Worm (Caenorhabditis elegans) whole organism, L2 larva: Measurements from ENCODE around the gene B0496.1.
A peak's percentile ranks its signal among the peaks of the same experiment; 100 is the strongest.

ENCODE experiments used
- C34F6.9 ChIP-seq: fragments of 150-350 bp; optimal IDR thresholded peaks from 2 replicates; lab custom pipeline; 2014; ENCODE audit warnings: missing biosample characterization, missing genetic modification characterization
- F13H6.1 ChIP-seq: sonication (generic microtip); optimal IDR thresholded peaks from 2 replicates; lab custom pipeline; 2016; ENCODE audit warnings: missing genetic modification characterization, missing compliant biosample characterization
- R02D3.7 ChIP-seq: fragments of 150-350 bp; optimal IDR thresholded peaks from 2 replicates; lab custom pipeline; 2014; ENCODE audit warnings: missing biosample characterization, missing genetic modification characterization
- Y55F3AM.14 ChIP-seq: fragments of 200-800 bp; sonication (Bioruptor generic); optimal IDR thresholded peaks from 2 replicates; lab custom pipeline; 2018; ENCODE audit warnings: mild to moderate bottlenecking, missing genetic modification characterization, missing compliant biosample characterization
- alr-1 ChIP-seq: fragments of 150-350 bp; optimal IDR thresholded peaks from 2 replicates; lab custom pipeline; 2014; ENCODE audit warnings: missing biosample characterization, missing genetic modification characterization
- aly-2 ChIP-seq: fragments of 150-350 bp; optimal IDR thresholded peaks from 2 replicates; lab custom pipeline; 2014; ENCODE audit warnings: missing biosample characterization, missing genetic modification characterization
- ama-1 ChIP-seq: fragments of 150-350 bp; optimal IDR thresholded peaks from 2 replicates; lab custom pipeline; 2018; ENCODE audit warnings: inconsistent platforms
- blmp-1 ChIP-seq: sonication (generic microtip); optimal IDR thresholded peaks from 2 replicates; lab custom pipeline; 2017; ENCODE audit warnings: missing genetic modification characterization, mild to moderate bottlenecking, missing compliant biosample characterization, antibody characterized with exemption, moderate library complexity; ENCODE audit not compliant: insufficient read depth
- ceh-82 ChIP-seq: fragments of 150-350 bp; optimal IDR thresholded peaks from 2 replicates; lab custom pipeline; 2014; ENCODE audit warnings: missing biosample characterization, missing genetic modification characterization
- crh-2 ChIP-seq: sonication (generic microtip); optimal IDR thresholded peaks from 2 replicates; lab custom pipeline; 2017; ENCODE audit warnings: missing biosample characterization, missing genetic modification characterization
- dmd-4 ChIP-seq: sonication (generic microtip); optimal IDR thresholded peaks from 2 replicates; lab custom pipeline; 2017; ENCODE audit warnings: missing biosample characterization, missing genetic modification characterization
- egl-27 ChIP-seq: sonication (generic microtip); optimal IDR thresholded peaks from 3 replicates; lab custom pipeline; 2017; ENCODE audit warnings: missing biosample characterization, missing genetic modification reagents, missing genetic modification characterization
- elt-1 ChIP-seq: fragments of 150-350 bp; optimal IDR thresholded peaks from 2 replicates; lab custom pipeline; 2014; ENCODE audit warnings: missing biosample characterization, missing genetic modification characterization
- elt-3 ChIP-seq: sonication (generic microtip); optimal IDR thresholded peaks from 2 replicates; lab custom pipeline; 2017; ENCODE audit warnings: missing biosample characterization, missing genetic modification characterization
- fos-1 ChIP-seq: fragments of 150-350 bp; optimal IDR thresholded peaks from 2 replicates; lab custom pipeline; 2014; ENCODE audit warnings: missing biosample characterization, missing genetic modification characterization
- lin-11 ChIP-seq: fragments of 150-350 bp; sonication (generic microtip); optimal IDR thresholded peaks from 2 replicates; lab custom pipeline; 2014; ENCODE audit warnings: missing biosample characterization, missing genetic modification characterization, inconsistent platforms, mixed read lengths
- lin-13 ChIP-seq: fragments of 150-350 bp; optimal IDR thresholded peaks from 2 replicates; lab custom pipeline; 2014; ENCODE audit warnings: missing biosample characterization, missing genetic modification reagents, missing genetic modification characterization
- lsy-2 ChIP-seq, 2 experiments: fragments of 150-350 bp in 1 of 2; sonication (generic microtip) in 1 of 2; optimal IDR thresholded peaks; 2 replicates each; lab custom pipeline; 2014 to 2017; ENCODE audit warnings: missing biosample characterization in 2 of 2, missing genetic modification characterization in 2 of 2
- mab-5 ChIP-seq: fragments of 150-350 bp; optimal IDR thresholded peaks from 2 replicates; lab custom pipeline; 2014; ENCODE audit warnings: missing biosample characterization, missing genetic modification characterization
- mdl-1 ChIP-seq, 2 experiments: fragments of 150-350 bp in 1 of 2; sonication (generic microtip) in 1 of 2; optimal IDR thresholded peaks; 2 replicates each; lab custom pipeline; 2017; ENCODE audit warnings: missing biosample characterization in 2 of 2, missing genetic modification characterization in 2 of 2
- nhr-10 ChIP-seq: sonication (generic microtip); optimal IDR thresholded peaks from 2 replicates; lab custom pipeline; 2017; ENCODE audit warnings: missing biosample characterization, missing genetic modification characterization
- nhr-11 ChIP-seq: fragments of 150-350 bp; optimal IDR thresholded peaks from 2 replicates; lab custom pipeline; 2014; ENCODE audit warnings: missing biosample characterization, missing genetic modification characterization
- nhr-12 ChIP-seq: fragments of 150-350 bp; optimal IDR thresholded peaks from 2 replicates; lab custom pipeline; 2014; ENCODE audit warnings: missing biosample characterization, missing genetic modification characterization
- nhr-129 ChIP-seq: fragments of 150-350 bp; optimal IDR thresholded peaks from 2 replicates; lab custom pipeline; 2014; ENCODE audit warnings: missing biosample characterization, missing genetic modification characterization
- nhr-23 ChIP-seq: fragments of 150-350 bp; optimal IDR thresholded peaks from 2 replicates; lab custom pipeline; 2014; ENCODE audit warnings: missing biosample characterization, missing genetic modification reagents, missing genetic modification characterization
- nhr-237 ChIP-seq: fragments of 150-350 bp; optimal IDR thresholded peaks from 2 replicates; lab custom pipeline; 2014; ENCODE audit warnings: missing biosample characterization, missing genetic modification characterization
- nhr-25 ChIP-seq: fragments of 150-350 bp; sonication (generic microtip); optimal IDR thresholded peaks from 3 replicates; lab custom pipeline; 2014; ENCODE audit warnings: missing biosample characterization, missing genetic modification characterization
- nhr-6 ChIP-seq: fragments of 150-350 bp; optimal IDR thresholded peaks from 2 replicates; lab custom pipeline; 2014; ENCODE audit warnings: missing biosample characterization, missing genetic modification characterization
- nhr-77 ChIP-seq: fragments of 150-350 bp; optimal IDR thresholded peaks from 2 replicates; lab custom pipeline; 2014; ENCODE audit warnings: missing biosample characterization, missing genetic modification characterization
- sem-4 ChIP-seq: fragments of 150-350 bp; optimal IDR thresholded peaks from 2 replicates; lab custom pipeline; 2014; ENCODE audit warnings: missing biosample characterization, missing genetic modification reagents, missing genetic modification characterization
- skn-1 ChIP-seq: sonication (generic microtip); optimal IDR thresholded peaks from 2 replicates; lab custom pipeline; 2017; ENCODE audit warnings: missing biosample characterization, missing genetic modification characterization
- sma-3 ChIP-seq: sonication (generic microtip); optimal IDR thresholded peaks from 2 replicates; lab custom pipeline; 2016; ENCODE audit warnings: missing genetic modification reagents, missing genetic modification characterization, missing compliant biosample characterization
- sma-9 ChIP-seq, 2 experiments: fragments of 150-350 bp in 1 of 2; sonication (generic microtip) in 1 of 2; optimal IDR thresholded peaks; 2 replicates each; lab custom pipeline; 2014 to 2016; ENCODE audit warnings: missing genetic modification characterization in 2 of 2, mild to moderate bottlenecking in 1 of 2, missing biosample characterization in 1 of 2, missing compliant biosample characterization in 1 of 2, missing genetic modification reagents in 1 of 2, moderate library complexity in 1 of 2
- unc-39 ChIP-seq: fragments of 150-350 bp; optimal IDR thresholded peaks from 2 replicates; lab custom pipeline; 2014; ENCODE audit warnings: missing biosample characterization, missing genetic modification characterization
- unc-55 ChIP-seq: fragments of 150-350 bp; sonication (generic microtip); optimal IDR thresholded peaks from 3 replicates; lab custom pipeline; 2014; ENCODE audit warnings: missing biosample characterization, missing genetic modification reagents, missing genetic modification characterization
- unc-62 ChIP-seq: fragments of 150-350 bp; optimal IDR thresholded peaks from 2 replicates; lab custom pipeline; 2014; ENCODE audit warnings: missing biosample characterization, missing genetic modification reagents, missing genetic modification characterization
- zag-1 ChIP-seq: fragments of 150-350 bp; optimal IDR thresholded peaks from 2 replicates; lab custom pipeline; 2014; ENCODE audit warnings: missing biosample characterization, missing genetic modification characterization
- ztf-4 ChIP-seq: fragments of 150-350 bp; optimal IDR thresholded peaks from 2 replicates; lab custom pipeline; 2014; ENCODE audit warnings: missing biosample characterization, missing genetic modification characterization

Gene B0496.1

DNA sequence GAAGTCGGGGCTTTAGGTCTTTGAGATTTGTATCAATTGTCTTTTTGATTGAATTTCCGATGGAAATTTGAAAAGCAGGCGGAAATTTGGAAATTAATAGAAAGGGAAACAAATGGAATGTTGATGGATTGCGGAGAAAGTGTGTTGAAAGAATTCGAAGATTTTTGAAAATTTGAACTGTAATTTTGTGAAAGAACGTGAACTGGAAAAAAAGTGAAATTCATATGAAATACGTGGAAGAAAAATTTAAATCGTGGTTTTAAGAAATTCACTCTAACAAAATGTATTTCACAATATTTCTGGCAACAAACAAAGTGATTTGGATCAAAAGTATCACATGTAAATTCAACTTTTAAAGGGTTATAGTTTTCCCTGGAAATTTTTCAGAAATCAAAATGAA is at the start of gene B0496.1:
Gene B0496.1 (plus strand): TSS at position 301 of the 400 bp plus-strand sequence.
- TF ChIP-seq unc-62 (GFP tag; lab: Kevin White, UChicago): no peak
- TF ChIP-seq F13H6.1 (tag; lab: Kevin White, UChicago): no peak
- TF ChIP-seq unc-55 (GFP tag; lab: Kevin White, UChicago): no peak
- no peak for TF ChIP-seq ceh-82 (tag; lab: Kevin White, UChicago)
- TF ChIP-seq elt-1 (tag; lab: Kevin White, UChicago): no peak
- no peak for TF ChIP-seq unc-39 (tag; lab: Kevin White, UChicago)
- TF ChIP-seq fos-1 (tag; lab: Kevin White, UChicago): no peak

DNA sequence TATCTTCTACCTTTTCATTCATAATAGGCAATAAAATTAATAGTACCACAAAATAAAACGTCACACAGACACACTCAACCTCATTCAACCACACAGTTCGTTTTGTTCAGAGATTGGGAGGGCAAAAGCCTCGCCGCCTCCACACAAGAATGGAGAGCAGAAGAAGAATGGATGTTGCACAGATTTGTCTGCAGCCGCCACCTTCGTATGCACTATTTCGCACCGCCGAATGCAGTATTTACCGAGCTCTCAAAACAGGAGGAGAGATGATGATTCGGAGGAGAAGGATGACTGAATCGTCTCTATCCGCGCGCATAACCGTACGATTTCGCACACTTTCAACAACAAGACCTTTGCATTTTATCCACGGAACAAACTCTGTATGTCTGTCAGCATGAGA is 48.6 kb upstream of the B0496.1 start:
- TF ChIP-seq fos-1 (tag; lab: Kevin White, UChicago): no peak
- no peak for TF ChIP-seq ztf-4 (tag; lab: Kevin White, UChicago)
- TF ChIP-seq nhr-129 (tag; lab: Kevin White, UChicago): peak; percentile 41
- TF ChIP-seq Y55F3AM.14 (GFP tag; lab: Kevin White, UChicago): peak; percentile 14
- TF ChIP-seq ama-1 (lab: Kevin White, UChicago): peak; percentile 3
- TF ChIP-seq sma-9 (GFP tag; optimal IDR thresholded peaks at IDR 0.05; lab: Kevin White, UChicago): no peak
- no peak for TF ChIP-seq sma-9 (tag; optimal IDR thresholded peaks at IDR 0.05; lab: Kevin White, UChicago)

DNA sequence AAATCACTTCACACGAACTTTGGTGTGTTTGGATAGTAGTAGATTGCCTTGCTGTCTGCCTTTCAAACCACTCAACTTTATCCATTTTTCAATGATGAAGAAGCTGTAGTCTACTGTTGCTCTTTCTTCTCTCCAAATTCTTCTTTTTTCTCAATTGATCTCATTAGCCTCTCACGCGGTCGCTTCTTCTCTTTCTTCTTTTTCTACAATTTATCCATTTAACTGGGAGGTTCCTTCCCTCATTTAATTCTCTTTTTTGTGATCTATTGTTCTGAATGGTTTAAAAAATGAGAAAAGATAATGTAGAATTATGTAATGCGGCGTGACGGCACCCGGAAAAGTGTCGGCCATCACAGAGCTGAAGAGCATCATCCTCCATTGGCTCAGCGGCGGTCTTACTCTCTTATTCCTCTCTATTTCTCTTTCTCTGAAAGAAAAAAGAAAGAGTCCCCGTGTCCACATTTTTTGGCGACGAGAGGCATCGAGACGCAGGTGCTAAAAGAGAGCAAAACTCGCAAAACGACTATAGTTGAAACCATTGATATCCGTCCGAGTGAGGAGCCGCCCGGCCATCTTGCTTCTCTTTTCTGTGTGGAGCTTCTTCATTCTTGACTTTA is 45.5 kb upstream of the B0496.1 start:
- TF ChIP-seq sem-4 (tag; lab: Kevin White, UChicago) (no peak), sma-9 (GFP tag; optimal IDR thresholded peaks at IDR 0.05; lab: Kevin White, UChicago) (peak; percentile 59), sma-9 (tag; optimal IDR thresholded peaks at IDR 0.05; lab: Kevin White, UChicago) (no peak), C34F6.9 (peak; percentile 23), fos-1 (tag; lab: Kevin White, UChicago) (no peak), mdl-1 (tag; optimal IDR thresholded peaks at IDR 0.05; lab: Kevin White, UChicago) (peak in 1 of 2 experiments; percentile 8), F13H6.1 (tag; lab: Kevin White, UChicago) (peak; percentile 55), unc-55 (GFP tag; lab: Kevin White, UChicago) (peak; percentile 50), ama-1 (lab: Kevin White, UChicago) (no peak), lsy-2 (tag; optimal IDR thresholded peaks at IDR 0.05; lab: Kevin White, UChicago) (peak in 1 of 2 experiments; percentile 17), ceh-82 (tag; lab: Kevin White, UChicago) (no peak), nhr-129 (tag; lab: Kevin White, UChicago) (peak; percentile 40), ztf-4 (tag; lab: Kevin White, UChicago) (no peak)

DNA sequence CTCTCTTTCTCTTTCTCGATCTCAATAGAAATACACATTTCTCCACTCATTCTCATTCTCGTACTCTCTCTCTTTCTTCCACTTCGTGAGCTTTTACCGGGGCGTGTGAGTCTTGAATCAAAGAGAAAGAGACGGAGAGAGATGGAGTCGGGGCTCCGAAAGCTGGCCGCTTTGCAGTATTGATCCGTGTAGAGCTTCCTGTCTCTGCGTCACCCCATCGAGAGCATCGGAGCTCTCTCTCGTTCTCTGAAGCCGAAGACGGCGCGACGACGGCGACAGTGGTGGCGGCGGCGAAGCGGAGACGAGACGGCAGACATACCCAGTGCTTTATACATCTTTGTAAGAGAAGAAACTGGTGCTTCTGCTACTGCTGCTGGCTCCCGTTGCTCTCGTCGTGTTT is 44.0 kb upstream of the B0496.1 start:
- TF ChIP-seq F13H6.1 (tag; lab: Kevin White, UChicago) (peak; percentile 88), alr-1 (tag; lab: Kevin White, UChicago) (no peak), sem-4 (tag; lab: Kevin White, UChicago) (peak; percentile 82), mdl-1 (tag; optimal IDR thresholded peaks at IDR 0.05; lab: Kevin White, UChicago) (peak in 1 of 2 experiments; percentile 74), unc-55 (GFP tag; lab: Kevin White, UChicago) (peak; percentile 89), nhr-237 (tag; lab: Kevin White, UChicago) (no peak), nhr-23 (tag; lab: Kevin White, UChicago) (no peak), aly-2 (tag; lab: Kevin White, UChicago) (no peak), lsy-2 (tag; optimal IDR thresholded peaks at IDR 0.05; lab: Kevin White, UChicago) (peak; percentile 61 to 79), ceh-82 (tag; lab: Kevin White, UChicago) (peak; percentile 32), Y55F3AM.14 (GFP tag; lab: Kevin White, UChicago) (peak; percentile 57), sma-9 (GFP tag; optimal IDR thresholded peaks at IDR 0.05; lab: Kevin White, UChicago) (peak; percentile 75), sma-9 (tag; optimal IDR thresholded peaks at IDR 0.05; lab: Kevin White, UChicago) (no peak), C34F6.9 (peak; percentile 92), nhr-12 (tag; lab: Kevin White, UChicago) (no peak), skn-1 (tag; lab: Kevin White, UChicago) (no peak), nhr-77 (tag; lab: Kevin White, UChicago) (no peak), zag-1 (peak; percentile 94), nhr-25 (no peak), R02D3.7 (tag; lab: Kevin White, UChicago) (no peak), crh-2 (tag; lab: Kevin White, UChicago) (peak; percentile 72), elt-1 (tag; lab: Kevin White, UChicago) (no peak), lin-13 (GFP tag; lab: Kevin White, UChicago) (peak; percentile 59), lin-11 (tag; lab: Kevin White, UChicago) (peak; percentile 81), egl-27 (tag; lab: Kevin White, UChicago) (peak; percentile 65), nhr-11 (tag; lab: Kevin White, UChicago) (no peak), nhr-129 (tag; lab: Kevin White, UChicago) (peak; percentile 87), elt-3 (tag; lab: Kevin White, UChicago) (no peak), sma-3 (GFP tag; lab: Kevin White, UChicago) (no peak), dmd-4 (tag; lab: Kevin White, UChicago) (no peak), unc-62 (GFP tag; lab: Kevin White, UChicago) (no peak), mab-5 (tag; lab: Kevin White, UChicago) (peak; percentile 67), nhr-6 (peak; percentile 42), fos-1 (tag; lab: Kevin White, UChicago) (peak; percentile 59), ztf-4 (tag; lab: Kevin White, UChicago) (peak; percentile 56), nhr-10 (no peak), blmp-1 (tag; lab: Kevin White, UChicago) (no peak)
